Worm (Caenorhabditis elegans) whole organism, L2 larva: ENCODE measurements around the gene asna-1.

ENCODE experiments used
- ama-1 ChIP-seq: fragments of 150-350 bp; optimal IDR thresholded peaks from 2 replicates; lab custom pipeline; 2018; ENCODE audit warnings: inconsistent platforms
- nhr-10 ChIP-seq: sonication (generic microtip); optimal IDR thresholded peaks from 2 replicates; lab custom pipeline; 2017; ENCODE audit warnings: missing biosample characterization, missing genetic modification characterization

- no peak for TF ChIP-seq nhr-10
- no peak for TF ChIP-seq ama-1
Measured at ce11 chrIII:8887184-8887801, 7.6 kb upstream of the asna-1 start, which contains the start of gene famh-136.
